Fruit fly (Drosophila melanogaster) whole organism, wandering third instar larva: ENCODE measurements around the gene Cf2.

Source experiments
- CG9705 ChIP-seq: fragments of 200-800 bp; sonication (Bioruptor generic); optimal IDR thresholded peaks from 2 replicates; lab custom pipeline; 2018; ENCODE audit warnings: missing biosample characterization, mild to moderate bottlenecking, missing genetic modification characterization
- CrebA ChIP-seq: fragments of 200-800 bp; sonication (Bioruptor generic); optimal IDR thresholded peaks from 2 replicates; lab custom pipeline; 2016; ENCODE audit warnings: missing biosample characterization, mild to moderate bottlenecking, missing genetic modification characterization, borderline replicate concordance
- Dfd ChIP-seq: fragments of >200 bp; optimal IDR thresholded peaks from 2 replicates; lab custom pipeline; 2017; ENCODE audit warnings: missing biosample characterization, missing genetic modification characterization
- Dif ChIP-seq: fragments of 200-275, 200-300 bp; sonication (Bioruptor generic); optimal IDR thresholded peaks from 2 replicates; lab custom pipeline; 2018; ENCODE audit warnings: missing biosample characterization, missing genetic modification characterization; ENCODE audit not compliant: partially characterized antibody
- GATAd ChIP-seq: sonication (Bioruptor generic); optimal IDR thresholded peaks from 2 replicates; lab custom pipeline; 2016; ENCODE audit warnings: missing biosample characterization, missing genetic modification characterization
- HLH106 ChIP-seq: fragments of 200-800 bp; optimal IDR thresholded peaks from 3 replicates; lab custom pipeline; 2019; ENCODE audit warnings: missing biosample characterization, mild to moderate bottlenecking, missing genetic modification characterization, moderate library complexity
- Hnf4 ChIP-seq: fragments of 200-800 bp; sonication (Bioruptor generic); optimal IDR thresholded peaks from 2 replicates; lab custom pipeline; 2016; ENCODE audit warnings: missing biosample characterization, mild to moderate bottlenecking, missing genetic modification characterization
- Hr78 ChIP-seq: fragments of >200 bp; optimal IDR thresholded peaks from 2 replicates; lab custom pipeline; 2017; ENCODE audit warnings: missing biosample characterization, missing genetic modification characterization
- Hr83 ChIP-seq: fragments of 200-300 bp; sonication (Bioruptor generic); optimal IDR thresholded peaks from 2 replicates; lab custom pipeline; 2016; ENCODE audit warnings: missing biosample characterization, mild to moderate bottlenecking, missing genetic modification characterization, moderate library complexity; ENCODE audit not compliant: poor library complexity, severe bottlenecking
- Jra ChIP-seq: sonication (Bioruptor generic); optimal IDR thresholded peaks from 2 replicates; lab custom pipeline; 2016; ENCODE audit warnings: missing biosample characterization, missing genetic modification characterization
- Mio ChIP-seq: sonication (Bioruptor generic); optimal IDR thresholded peaks from 2 replicates; lab custom pipeline; 2016; ENCODE audit warnings: missing biosample characterization, missing genetic modification characterization
- Myc ChIP-seq: fragments of >200 bp; optimal IDR thresholded peaks from 2 replicates; lab custom pipeline; 2017
- N ChIP-seq: fragments of >200 bp; optimal IDR thresholded peaks from 2 replicates; lab custom pipeline; 2018; ENCODE audit warnings: missing biosample characterization, missing external identifiers, missing genetic modification characterization
- OdsH ChIP-seq: fragments of 200-800 bp; sonication (Bioruptor generic); optimal IDR thresholded peaks from 2 replicates; lab custom pipeline; 2016; ENCODE audit warnings: missing biosample characterization, mild to moderate bottlenecking, missing genetic modification characterization
- Rel ChIP-seq, 2 experiments: fragments of 200-800 bp; sonication (Bioruptor generic) in 1 of 2; optimal IDR thresholded peaks; 2 replicates in 1 of 2; 3 replicates in 1 of 2; lab custom pipeline; 2016 to 2019; ENCODE audit warnings: mild to moderate bottlenecking in 2 of 2, missing biosample characterization in 2 of 2, missing genetic modification characterization in 2 of 2, moderate library complexity in 1 of 2
- Sp1 ChIP-seq: fragments of 200-800 bp; sonication (Bioruptor generic); optimal IDR thresholded peaks from 3 replicates; lab custom pipeline; 2019; ENCODE audit warnings: missing biosample characterization, mild to moderate bottlenecking, missing genetic modification characterization, moderate library complexity
- Vsx2 ChIP-seq: fragments of 200-300, 225-300 bp; sonication (Bioruptor generic); optimal IDR thresholded peaks from 2 replicates; lab custom pipeline; 2018; ENCODE audit warnings: missing biosample characterization, missing genetic modification characterization; ENCODE audit not compliant: partially characterized antibody
- br ChIP-seq: fragments of 200-800 bp; sonication (Bioruptor generic); optimal IDR thresholded peaks from 2 replicates; lab custom pipeline; 2016; ENCODE audit warnings: missing biosample characterization, missing genetic modification characterization
- brk ChIP-seq: fragments of 200-800 bp; sonication (Bioruptor generic); optimal IDR thresholded peaks from 2 replicates; lab custom pipeline; 2016; ENCODE audit warnings: missing biosample characterization, mild to moderate bottlenecking, missing genetic modification characterization
- dsf ChIP-seq: sonication (Bioruptor generic); optimal IDR thresholded peaks from 2 replicates; lab custom pipeline; 2016; ENCODE audit warnings: missing biosample characterization, missing genetic modification characterization, borderline replicate concordance
- ey ChIP-seq: fragments of 200-800 bp; sonication (Bioruptor generic); optimal IDR thresholded peaks from 2 replicates; lab custom pipeline; 2016; ENCODE audit warnings: missing biosample characterization, missing genetic modification characterization
- foxo ChIP-seq, 2 experiments: fragments of 200-800 bp; sonication (Bioruptor generic); optimal IDR thresholded peaks; 2 replicates in 1 of 2; 3 replicates in 1 of 2; lab custom pipeline; 2016 to 2017; ENCODE audit warnings: missing biosample characterization in 2 of 2, missing genetic modification characterization in 2 of 2
- fru ChIP-seq: fragments of 200-800 bp; sonication (Bioruptor generic); optimal IDR thresholded peaks from 3 replicates; lab custom pipeline; 2016; ENCODE audit warnings: missing biosample characterization, mild to moderate bottlenecking, missing genetic modification characterization
- h ChIP-seq: fragments of 200-800 bp; sonication (Bioruptor generic); optimal IDR thresholded peaks from 3 replicates; lab custom pipeline; 2016; ENCODE audit warnings: missing biosample characterization, mild to moderate bottlenecking, missing genetic modification characterization
- jim ChIP-seq: fragments of 175-275, 200-325 bp; sonication (Bioruptor generic); optimal IDR thresholded peaks from 2 replicates; lab custom pipeline; 2016; ENCODE audit warnings: missing biosample characterization, mild to moderate bottlenecking, missing genetic modification characterization
- pan ChIP-seq: fragments of >200 bp; optimal IDR thresholded peaks from 2 replicates; lab custom pipeline; 2017
- psq ChIP-seq: fragments of 200-800 bp; sonication (Bioruptor generic); optimal IDR thresholded peaks from 3 replicates; lab custom pipeline; 2017; ENCODE audit warnings: missing biosample characterization, mild to moderate bottlenecking, missing genetic modification characterization, moderate library complexity
- rgr ChIP-seq: fragments of 200-800 bp; sonication (Bioruptor generic); optimal IDR thresholded peaks from 3 replicates; lab custom pipeline; 2016; ENCODE audit warnings: missing biosample characterization, mild to moderate bottlenecking, missing genetic modification characterization
- sage ChIP-seq: fragments of 200-800 bp; sonication (Bioruptor generic); optimal IDR thresholded peaks from 2 replicates; lab custom pipeline; 2016; ENCODE audit warnings: missing biosample characterization, mild to moderate bottlenecking, missing genetic modification characterization
- sv ChIP-seq: fragments of 200-800 bp; sonication (Bioruptor generic); optimal IDR thresholded peaks from 3 replicates; lab custom pipeline; 2016; ENCODE audit warnings: missing biosample characterization, missing genetic modification characterization
- tai ChIP-seq: sonication (Bioruptor generic); optimal IDR thresholded peaks from 2 replicates; lab custom pipeline; 2016; ENCODE audit warnings: missing biosample characterization, missing genetic modification characterization
- woc ChIP-seq: sonication (Bioruptor generic); optimal IDR thresholded peaks from 2 replicates; lab custom pipeline; 2016; ENCODE audit warnings: missing biosample characterization, mild to moderate bottlenecking, missing genetic modification characterization

Cf2 gene

dm6 chr2L:4893612-4894011 is 10.7 kb upstream of the Cf2 start:
- TF ChIP-seq OdsH (GFP tag; lab: Kevin White, UChicago) (no peak), ey (GFP tag; lab: Kevin White, UChicago) (no peak), Hr78 (GFP tag; lab: Kevin White, UChicago) (no peak), Hnf4 (GFP tag; lab: Kevin White, UChicago) (no peak), woc (GFP tag; lab: Kevin White, UChicago) (no peak), sv (GFP tag; lab: Kevin White, UChicago) (no peak), Jra (GFP tag; lab: Kevin White, UChicago) (no peak), Vsx2 (GFP tag; lab: Kevin White, UChicago) (no peak)

dm6 chr2L:4891914-4892469 is 9.1 kb upstream of the Cf2 start, which contains the start of gene CG3036:
TSS of gene CG3036 (plus strand) at chr2L:4892112.
- TF ChIP-seq h (GFP tag; lab: Kevin White, UChicago) (peak; percentile 41), Dfd (GFP tag; lab: Kevin White, UChicago) (no peak), Hr83 (peak; percentile 33), br (GFP tag; lab: Kevin White, UChicago) (peak; percentile 42), Rel (GFP tag; optimal IDR thresholded peaks at IDR 0.05; lab: Kevin White, UChicago) (no peak), Rel (tag; optimal IDR thresholded peaks at IDR 0.05; lab: Kevin White, UChicago) (peak; percentile 40), sv (GFP tag; lab: Kevin White, UChicago) (no peak), sage (GFP tag; lab: Kevin White, UChicago) (no peak), Myc (lab: Kevin White, UChicago) (no peak), Dif (peak; percentile 42), Sp1 (peak; percentile 22), rgr (GFP tag; lab: Kevin White, UChicago) (peak; percentile 54), CrebA (GFP tag; lab: Kevin White, UChicago) (peak; percentile 3), psq (peak; percentile 10), foxo (GFP tag; optimal IDR thresholded peaks at IDR 0.05; lab: Kevin White, UChicago) (peak in 1 of 2 experiments; percentile 32), fru (GFP tag; lab: Kevin White, UChicago) (peak; percentile 20)

dm6 chr2L:4889451-4890045 is 6.6 kb upstream of the Cf2 start, which contains the start of gene CG15625:
TSS of gene CG15625 (plus strand) at chr2L:4889995.
- no peak for TF ChIP-seq N (GFP tag; lab: Kevin White, UChicago)
- no peak for TF ChIP-seq Rel (GFP tag; optimal IDR thresholded peaks at IDR 0.05; lab: Kevin White, UChicago)
- no peak for TF ChIP-seq Rel (tag; optimal IDR thresholded peaks at IDR 0.05; lab: Kevin White, UChicago)
- TF ChIP-seq pan (lab: Kevin White, UChicago) = no peak
- no peak for TF ChIP-seq jim (GFP tag; lab: Kevin White, UChicago)
- no peak for TF ChIP-seq CG9705
- no peak for TF ChIP-seq GATAd (GFP tag; lab: Kevin White, UChicago)
- TF ChIP-seq brk (GFP tag; lab: Kevin White, UChicago) = no peak
- no peak for TF ChIP-seq dsf
- no peak for TF ChIP-seq psq
- no peak for TF ChIP-seq tai (GFP tag; lab: Kevin White, UChicago)
- TF ChIP-seq sv (GFP tag; lab: Kevin White, UChicago) = no peak
- TF ChIP-seq Vsx2 (GFP tag; lab: Kevin White, UChicago) = no peak
- no peak for TF ChIP-seq Dif
- no peak for TF ChIP-seq Mio (GFP tag; lab: Kevin White, UChicago)
- TF ChIP-seq, all 38 proteins: peak for 0

- TF ChIP-seq HLH106 (tag; lab: Kevin White, UChicago) = peak; percentile 14
- TF ChIP-seq CG9705 = no peak
Measured at dm6 chr2L:4888541-4888940, 5.6 kb upstream of the Cf2 start.
